Worm (Caenorhabditis elegans) whole organism, mixed stage, embryonic: ENCODE data around the gene him-14.

ENCODE experiments used
- M03D4.4 ChIP-seq: sonication (generic microtip); optimal IDR thresholded peaks from 2 replicates; lab custom pipeline; 2017; ENCODE audit warnings: mild to moderate bottlenecking, missing genetic modification characterization, missing compliant biosample characterization
- bed-3 ChIP-seq: fragments of 200-800 bp; sonication (Bioruptor generic); optimal IDR thresholded peaks from 3 replicates; lab custom pipeline; 2018; ENCODE audit warnings: mild to moderate bottlenecking, missing genetic modification characterization, moderate library complexity, missing compliant biosample characterization
- blmp-1 ChIP-seq: fragments of 150-350 bp; optimal IDR thresholded peaks from 2 replicates; lab custom pipeline; 2014; ENCODE audit warnings: missing biosample characterization, missing genetic modification characterization
- ceh-39 ChIP-seq: fragments of 150-350 bp; optimal IDR thresholded peaks from 2 replicates; lab custom pipeline; 2014; ENCODE audit warnings: missing biosample characterization, missing genetic modification characterization
- ceh-43 ChIP-seq: fragments of 200-800 bp; sonication (Bioruptor generic); optimal IDR thresholded peaks from 2 replicates; lab custom pipeline; 2018; ENCODE audit warnings: mild to moderate bottlenecking, missing genetic modification characterization, moderate library complexity, missing compliant biosample characterization
- ces-1 ChIP-seq: fragments of 150-350 bp; optimal IDR thresholded peaks from 2 replicates; lab custom pipeline; 2014; ENCODE audit warnings: missing biosample characterization, missing genetic modification reagents, missing genetic modification characterization
- cnd-1 ChIP-seq: fragments of 200-800 bp; sonication (Bioruptor generic); optimal IDR thresholded peaks from 2 replicates; lab custom pipeline; 2018; ENCODE audit warnings: mild to moderate bottlenecking, missing genetic modification characterization, missing compliant biosample characterization
- drap-1 ChIP-seq: fragments of 200-800 bp; sonication (Bioruptor generic); optimal IDR thresholded peaks from 3 replicates; lab custom pipeline; 2018; ENCODE audit warnings: mild to moderate bottlenecking, missing genetic modification characterization, missing compliant biosample characterization
- elt-1 ChIP-seq: sonication (generic microtip); optimal IDR thresholded peaks from 2 replicates; lab custom pipeline; 2017; ENCODE audit warnings: missing genetic modification characterization, mild to moderate bottlenecking, missing compliant biosample characterization, antibody characterized with exemption, moderate library complexity, borderline replicate concordance; ENCODE audit not compliant: insufficient read depth
- elt-3 ChIP-seq: fragments of 150-350 bp; optimal IDR thresholded peaks from 2 replicates; lab custom pipeline; 2014; ENCODE audit warnings: missing biosample characterization, missing genetic modification characterization
- flh-1 ChIP-seq: fragments of 200-800 bp; sonication (Bioruptor generic); optimal IDR thresholded peaks from 2 replicates; lab custom pipeline; 2018; ENCODE audit warnings: mild to moderate bottlenecking, missing genetic modification characterization, moderate library complexity, missing compliant biosample characterization
- ham-2 ChIP-seq: fragments of 200-800 bp; sonication (Bioruptor generic); optimal IDR thresholded peaks from 2 replicates; lab custom pipeline; 2018; ENCODE audit warnings: mild to moderate bottlenecking, missing genetic modification characterization, missing compliant biosample characterization
- hlh-1 ChIP-seq: fragments of 150-350 bp; optimal IDR thresholded peaks from 2 replicates; lab custom pipeline; 2014; ENCODE audit warnings: missing biosample characterization, missing genetic modification reagents, missing genetic modification characterization
- lin-32 ChIP-seq: fragments of 200-800 bp; sonication (Bioruptor generic); optimal IDR thresholded peaks from 2 replicates; lab custom pipeline; 2018; ENCODE audit warnings: mild to moderate bottlenecking, missing genetic modification characterization, missing compliant biosample characterization
- lsy-2 ChIP-seq: fragments of 150-350 bp; optimal IDR thresholded peaks from 2 replicates; lab custom pipeline; 2014; ENCODE audit warnings: missing biosample characterization, missing genetic modification characterization
- mep-1 ChIP-seq: fragments of 150-350 bp; optimal IDR thresholded peaks from 2 replicates; lab custom pipeline; 2017; ENCODE audit warnings: missing biosample characterization, missing genetic modification reagents, missing genetic modification characterization, inconsistent platforms
- nhr-12 ChIP-seq: fragments of 150-350 bp; optimal IDR thresholded peaks from 2 replicates; lab custom pipeline; 2014; ENCODE audit warnings: missing biosample characterization, missing genetic modification characterization
- nhr-2 ChIP-seq: fragments of 150-350 bp; optimal IDR thresholded peaks from 2 replicates; lab custom pipeline; 2014; ENCODE audit warnings: missing biosample characterization, missing genetic modification characterization
- nhr-237 ChIP-seq: fragments of 150-350 bp; optimal IDR thresholded peaks from 2 replicates; lab custom pipeline; 2014; ENCODE audit warnings: missing biosample characterization, missing genetic modification characterization
- nhr-28 ChIP-seq: fragments of 150-350 bp; optimal IDR thresholded peaks from 2 replicates; lab custom pipeline; 2014; ENCODE audit warnings: missing biosample characterization, missing genetic modification characterization
- nhr-76 ChIP-seq: sonication (generic microtip); optimal IDR thresholded peaks from 2 replicates; lab custom pipeline; 2017; ENCODE audit warnings: missing biosample characterization, missing genetic modification characterization
- sem-2 ChIP-seq: fragments of 200-800 bp; sonication (Bioruptor generic); optimal IDR thresholded peaks from 2 replicates; lab custom pipeline; 2018; ENCODE audit warnings: mild to moderate bottlenecking, missing genetic modification characterization, missing compliant biosample characterization
- sptf-1 ChIP-seq: sonication (generic microtip); optimal IDR thresholded peaks from 2 replicates; lab custom pipeline; 2017; ENCODE audit warnings: mild to moderate bottlenecking, missing genetic modification characterization, moderate library complexity, missing compliant biosample characterization
- tbx-8 ChIP-seq: fragments of 200-800 bp; sonication (Bioruptor generic); optimal IDR thresholded peaks from 2 replicates; lab custom pipeline; 2018; ENCODE audit warnings: mild to moderate bottlenecking, missing genetic modification characterization, moderate library complexity, missing compliant biosample characterization
- unc-120 ChIP-seq: sonication (generic microtip); optimal IDR thresholded peaks from 2 replicates; lab custom pipeline; 2017; ENCODE audit warnings: missing genetic modification characterization, missing compliant biosample characterization; ENCODE audit not compliant: poor library complexity, severe bottlenecking
- unc-39 ChIP-seq: fragments of 150-350 bp; optimal IDR thresholded peaks from 2 replicates; lab custom pipeline; 2014; ENCODE audit warnings: missing biosample characterization, missing genetic modification characterization
- unc-62 ChIP-seq: fragments of 150-350 bp; optimal IDR thresholded peaks from 2 replicates; lab custom pipeline; 2014; ENCODE audit warnings: missing biosample characterization, missing genetic modification reagents, missing genetic modification characterization
- zip-8 ChIP-seq: fragments of 150-350 bp; optimal IDR thresholded peaks from 2 replicates; lab custom pipeline; 2014; ENCODE audit warnings: missing biosample characterization, missing genetic modification characterization
- ztf-11 ChIP-seq: fragments of 150-350 bp; optimal IDR thresholded peaks from 2 replicates; lab custom pipeline; 2014; ENCODE audit warnings: missing biosample characterization, missing genetic modification characterization

him-14 gene

ce11 chrII:7072315-7072589 is 2.5 kb upstream of the him-14 start, which contains the start of gene kars-1:
Gene kars-1, minus strand, starts transcription at chrII:7072415.
- TF ChIP-seq unc-39 (no peak), nhr-28 (tag; lab: Kevin White, UChicago) (no peak), ceh-39 (tag; lab: Kevin White, UChicago) (no peak), nhr-237 (tag; lab: Kevin White, UChicago) (no peak), hlh-1 (tag; lab: Kevin White, UChicago) (no peak), M03D4.4 (tag; lab: Kevin White, UChicago) (no peak)
- TF ChIP-seq, all 35 proteins: peak for 0

- no peak for TF ChIP-seq M03D4.4 (tag; lab: Kevin White, UChicago)
- no peak for TF ChIP-seq unc-39
These were observed 668 bp upstream of the him-14 start for ce11 chrII:7070434-7070833.

- TF ChIP-seq tbx-8 (no peak), zip-8 (tag; lab: Kevin White, UChicago) (no peak), ceh-39 (tag; lab: Kevin White, UChicago) (no peak), unc-120 (tag; lab: Kevin White, UChicago) (no peak), sem-2 (no peak), unc-62 (GFP tag; lab: Kevin White, UChicago) (no peak), cnd-1 (tag; lab: Kevin White, UChicago) (no peak), mep-1 (tag; lab: Kevin White, UChicago) (no peak), ham-2 (GFP tag; lab: Kevin White, UChicago) (no peak), flh-1 (GFP tag; lab: Kevin White, UChicago) (no peak), nhr-76 (tag; lab: Kevin White, UChicago) (no peak), lin-32 (no peak)
These were observed 4.4 kb downstream of the him-14 start, which contains the start of gene nos-2 for ce11 chrII:7065391-7065790. Gene nos-2, plus strand, starts transcription at chrII:7065618.

ce11 chrII:7061730-7062129 is 8.0 kb downstream of the him-14 start, which contains the start of gene acs-6:
Gene acs-6, plus strand, starts transcription at chrII:7062030.
- TF ChIP-seq ztf-11 (tag; lab: Kevin White, UChicago) (no peak), lsy-2 (tag; lab: Kevin White, UChicago) (no peak), ces-1 (GFP tag; lab: Kevin White, UChicago) (no peak), elt-3 (tag; lab: Kevin White, UChicago) (no peak), ceh-43 (GFP tag; lab: Kevin White, UChicago) (no peak), bed-3 (GFP tag; lab: Kevin White, UChicago) (no peak), nhr-2 (tag; lab: Kevin White, UChicago) (no peak), zip-8 (tag; lab: Kevin White, UChicago) (no peak)

ce11 chrII:7060791-7061190 is 9.0 kb downstream of the him-14 start:
- TF ChIP-seq unc-120 (tag; lab: Kevin White, UChicago) (no peak), lsy-2 (tag; lab: Kevin White, UChicago) (no peak), ztf-11 (tag; lab: Kevin White, UChicago) (no peak), elt-1 (no peak), drap-1 (GFP tag; lab: Kevin White, UChicago) (no peak), sptf-1 (tag; lab: Kevin White, UChicago) (no peak), ceh-39 (tag; lab: Kevin White, UChicago) (no peak), flh-1 (GFP tag; lab: Kevin White, UChicago) (no peak)

ce11 chrII:7060202-7060601 is 9.6 kb downstream of the him-14 start:
- TF ChIP-seq zip-8 (tag; lab: Kevin White, UChicago) (no peak), lin-32 (no peak), flh-1 (GFP tag; lab: Kevin White, UChicago) (no peak), nhr-76 (tag; lab: Kevin White, UChicago) (no peak), ham-2 (GFP tag; lab: Kevin White, UChicago) (no peak), elt-1 (no peak), blmp-1 (tag; lab: Kevin White, UChicago) (no peak), sem-2 (no peak), hlh-1 (tag; lab: Kevin White, UChicago) (no peak), drap-1 (GFP tag; lab: Kevin White, UChicago) (no peak), nhr-237 (tag; lab: Kevin White, UChicago) (no peak), nhr-12 (no peak), sptf-1 (tag; lab: Kevin White, UChicago) (no peak)
